Worm (Caenorhabditis elegans) whole organism, midembryonic: ENCODE results near the gene F10C1.9.

Experiments
- T22C8.4 ChIP-seq: fragments of 200-800 bp; sonication (Bioruptor generic); IDR thresholded peaks from 2 replicates; pipeline ENCODE4 v1.3.6; 2022; ENCODE audit warnings: missing genetic modification characterization, missing compliant biosample characterization
- cog-1 ChIP-seq: sonication (generic microtip); optimal IDR thresholded peaks from 2 replicates; lab custom pipeline; 2016; ENCODE audit warnings: missing genetic modification characterization, missing compliant biosample characterization
- flt-1 ChIP-seq: fragments of 200-800 bp; sonication (Bioruptor generic); IDR thresholded peaks from 2 replicates; pipeline ENCODE4 v1.3.6; 2022; ENCODE audit warnings: missing genetic modification characterization, missing compliant biosample characterization
- klf-2 ChIP-seq: fragments of 200-800 bp; sonication (Bioruptor generic); conservative IDR thresholded peaks from 2 replicates; pipeline ENCODE4 v1.3.6; 2022; ENCODE audit warnings: missing genetic modification reagents, missing genetic modification characterization, missing compliant biosample characterization
- med-1 ChIP-seq: sonication (generic microtip); optimal IDR thresholded peaks from 2 replicates; lab custom pipeline; 2017; ENCODE audit warnings: missing genetic modification characterization, mild to moderate bottlenecking, missing compliant biosample characterization, antibody characterized with exemption, missing genetic modification reagents; ENCODE audit not compliant: insufficient read depth
- ref-1 ChIP-seq: fragments of 200-800 bp; sonication (Bioruptor generic); conservative IDR thresholded peaks from 2 replicates; pipeline ENCODE4 v1.3.6; 2022; ENCODE audit warnings: missing genetic modification reagents, missing genetic modification characterization, missing compliant biosample characterization
- tab-1 ChIP-seq: fragments of 200-800 bp; sonication (Bioruptor generic); IDR thresholded peaks from 2 replicates; pipeline ENCODE4 v1.3.6; 2022; ENCODE audit warnings: missing genetic modification characterization, missing compliant biosample characterization
- ztf-23 ChIP-seq: fragments of 200-800 bp; sonication (Bioruptor generic); IDR thresholded peaks from 2 replicates; pipeline ENCODE4 v1.3.6; 2022; ENCODE audit warnings: missing genetic modification reagents, missing genetic modification characterization, missing compliant biosample characterization
- ztf-29 ChIP-seq: fragments of 200-800 bp; sonication (Bioruptor generic); IDR thresholded peaks from 2 replicates; pipeline ENCODE4 v1.3.6; 2022; ENCODE audit warnings: missing genetic modification reagents, missing genetic modification characterization, missing compliant biosample characterization

DNA sequence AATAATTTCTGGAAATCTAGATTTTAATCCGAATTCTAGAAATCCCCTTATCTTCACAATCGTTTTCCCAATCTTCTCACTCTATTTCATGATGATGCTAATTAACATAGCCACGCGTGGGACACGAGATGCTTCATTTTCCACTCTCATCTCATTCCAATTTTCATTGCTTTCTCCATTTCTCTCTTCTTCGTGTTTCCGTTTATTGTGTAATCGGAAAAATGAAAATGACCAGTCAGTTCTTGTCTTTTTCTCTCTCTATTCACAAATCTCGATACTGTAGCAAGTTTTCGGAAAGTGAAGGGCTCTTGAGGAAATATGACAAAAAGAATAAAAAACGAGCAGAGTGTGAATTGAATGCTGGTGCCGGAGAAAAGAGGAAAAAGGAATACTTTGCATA is 40.6 kb downstream of the F10C1.9 start:
- TF ChIP-seq ztf-23 (GFP tag; lab: Robert Waterston, UW) (no peak), flt-1 (GFP tag; lab: Robert Waterston, UW) (no peak), ztf-29 (GFP tag; lab: Robert Waterston, UW) (no peak), klf-2 (GFP tag; lab: Robert Waterston, UW) (no peak), cog-1 (tag; lab: Kevin White, UChicago) (no peak), tab-1 (GFP tag; lab: Robert Waterston, UW) (no peak), ref-1 (no peak), med-1 (GFP tag; lab: Kevin White, UChicago) (no peak), T22C8.4 (no peak)
